Worm (Caenorhabditis elegans): ENCODE data around the gene gadr-4.

- TF ChIP-seq ama-1 (optimal IDR thresholded peaks at IDR 0.05) = no peak
- no peak for TF ChIP-seq lin-11 (tag; optimal IDR thresholded peaks at IDR 0.05)
- no peak for TF ChIP-seq ceh-24 (tag; optimal IDR thresholded peaks at IDR 0.05)
- no peak for TF ChIP-seq unc-55 (GFP tag; optimal IDR thresholded peaks at IDR 0.05)
- no peak for TF ChIP-seq C08G9.2 (tag; optimal IDR thresholded peaks at IDR 0.05)
- TF ChIP-seq ref-2 (tag; optimal IDR thresholded peaks at IDR 0.05) = no peak
Measured at ce11 chrII:4032293-4032692, 30.1 kb downstream of the gadr-4 start, which contains the start of gene K07D4.4.
